Fruit fly (Drosophila melanogaster): ENCODE measurements around the gene CG7246.

Gene CG7246

dm6 chrX:9089254-9090056 lies 8.6 kb upstream of the CG7246 start, which contains the start of gene CCT2 (continued):
- TF ChIP-seq pum (GFP tag; optimal IDR thresholded peaks at IDR 0.05) (no peak), Rfx (GFP tag; IDR thresholded peaks at IDR 0.05) (no peak), mld (GFP tag; IDR thresholded peaks at IDR 0.05; ENCODE audit: partially characterized antibody) (0 out of 3 replicates have a peak, but pooled peaks have one; percentile 23), CG2202 (tag; optimal IDR thresholded peaks at IDR 0.05) (no peak), CG16813 (GFP tag; IDR thresholded peaks at IDR 0.05; ENCODE audit: partially characterized antibody) (peak; percentile 63; the same call in 2 of the 3 replicates), jing (GFP tag; optimal IDR thresholded peaks at IDR 0.05) (no peak), Dfd (GFP tag; optimal IDR thresholded peaks at IDR 0.05) (no peak), tap (tag; optimal IDR thresholded peaks at IDR 0.05) (no peak), CG4282 (GFP tag; optimal IDR thresholded peaks at IDR 0.05) (no peak), pan (optimal IDR thresholded peaks at IDR 0.05) (no peak), pan (GFP tag; optimal IDR thresholded peaks at IDR 0.05 in 1 of 2, IDR thresholded peaks at IDR 0.05 in 1 of 2) (no peak), HmgD (GFP tag; optimal IDR thresholded peaks at IDR 0.05) (peak; percentile 41), CG16779 (GFP tag; IDR thresholded peaks at IDR 0.05) (no peak), chif (GFP tag; optimal IDR thresholded peaks at IDR 0.05) (no peak), prd (optimal IDR thresholded peaks at IDR 0.05) (no peak), prd (GFP tag; IDR thresholded peaks at IDR 0.05) (no peak), CG11247 (GFP tag; IDR thresholded peaks at IDR 0.05) (no peak), Myb (GFP tag; optimal IDR thresholded peaks at IDR 0.05) (peak; percentile 56), CG9609 (GFP tag; optimal IDR thresholded peaks at IDR 0.05) (no peak), nau (GFP tag; optimal IDR thresholded peaks at IDR 0.05) (no peak), CG1832 (GFP tag; optimal IDR thresholded peaks at IDR 0.05) (no peak), CG3163 (GFP tag; optimal IDR thresholded peaks at IDR 0.05) (no peak), ato (GFP tag; IDR thresholded peaks at IDR 0.05; ENCODE audit: partially characterized antibody) (peak; percentile 56; the same call in 1 of the 2 replicates), Sox102F (GFP tag; optimal IDR thresholded peaks at IDR 0.05) (no peak), gem (tag; optimal IDR thresholded peaks at IDR 0.05) (no peak), Asciz (GFP tag; optimal IDR thresholded peaks at IDR 0.05) (no peak), zf30C (GFP tag; optimal IDR thresholded peaks at IDR 0.05) (peak; percentile 48), Hand (GFP tag; optimal IDR thresholded peaks at IDR 0.05) (peak; percentile 3), CG10209 (GFP tag; optimal IDR thresholded peaks at IDR 0.05) (no peak), croc (GFP tag; conservative IDR thresholded peaks at IDR 0.05) (no peak), hth (optimal IDR thresholded peaks at IDR 0.05) (no peak), CG10462 (GFP tag; optimal IDR thresholded peaks at IDR 0.05) (no peak), CG5180 (GFP tag; optimal IDR thresholded peaks at IDR 0.05) (no peak), dm (GFP tag; optimal IDR thresholded peaks at IDR 0.05) (peak; percentile 71), stwl (tag; optimal IDR thresholded peaks at IDR 0.05) (peak; percentile 31), HmgZ (tag; optimal IDR thresholded peaks at IDR 0.05) (no peak), Sry-δ (GFP tag; optimal IDR thresholded peaks at IDR 0.05) (peak; percentile 80), jigr1 (GFP tag; IDR thresholded peaks at IDR 0.05) (no peak), CG13287 (GFP tag; IDR thresholded peaks at IDR 0.05; ENCODE audit: partially characterized antibody) (peak; percentile 74), maf-S (GFP tag; optimal IDR thresholded peaks at IDR 0.05) (no peak), chinmo (GFP tag; IDR thresholded peaks at IDR 0.05; ENCODE audit: partially characterized antibody) (peak; percentile 62; the same call in 1 of the 4 replicates), CG1529 (GFP tag; optimal IDR thresholded peaks at IDR 0.05) (no peak), CG13296 (GFP tag; optimal IDR thresholded peaks at IDR 0.05) (no peak), CG7928 (GFP tag; optimal IDR thresholded peaks at IDR 0.05) (no peak), Ravus (GFP tag; IDR thresholded peaks at IDR 0.05) (no peak), Doc2 (GFP tag; IDR thresholded peaks at IDR 0.05) (no peak), CG12391 (tag; optimal IDR thresholded peaks at IDR 0.05) (no peak), ewg (GFP tag; optimal IDR thresholded peaks at IDR 0.05) (no peak), CG31441 (GFP tag; IDR thresholded peaks at IDR 0.05) (no peak), lbe (GFP tag; optimal IDR thresholded peaks at IDR 0.05) (no peak)
